Fruit fly (Drosophila melanogaster) whole organism, pupa: ENCODE measurements around the gene cad.

ENCODE experiments used
- CG10348 ChIP-seq: fragments of 200-800 bp; sonication (Bioruptor generic); IDR thresholded peaks from 2 replicates; pipeline ENCODE4 v1.3.6; 2022; ENCODE audit warnings: missing biosample characterization, missing genetic modification characterization
- CG12605 ChIP-seq: fragments of 200-800 bp; sonication (Bioruptor generic); IDR thresholded peaks from 2 replicates; pipeline ENCODE4 v1.3.6; 2022; ENCODE audit warnings: missing biosample characterization, missing genetic modification characterization
- CG13204 ChIP-seq: fragments of 200-800 bp; sonication (Bioruptor generic); optimal IDR thresholded peaks from 2 replicates; lab custom pipeline; 2018; ENCODE audit warnings: missing biosample characterization, mild to moderate bottlenecking, missing genetic modification characterization, moderate library complexity
- CG14655 ChIP-seq: fragments of 200-800 bp; sonication (Bioruptor generic); optimal IDR thresholded peaks from 3 replicates; lab custom pipeline; 2017; ENCODE audit warnings: mild to moderate bottlenecking, missing biosample characterization, missing genetic modification reagents, missing genetic modification characterization
- CG15710 ChIP-seq: fragments of 200-800 bp; sonication (Bioruptor generic); optimal IDR thresholded peaks from 2 replicates; lab custom pipeline; 2018; ENCODE audit warnings: missing biosample characterization, mild to moderate bottlenecking, missing genetic modification characterization, moderate library complexity
- CG17806 ChIP-seq: fragments of 200-800 bp; sonication (Bioruptor generic); optimal IDR thresholded peaks from 2 replicates; lab custom pipeline; 2018; ENCODE audit warnings: missing biosample characterization, mild to moderate bottlenecking, missing genetic modification characterization, moderate library complexity
- CG32121 ChIP-seq: fragments of 200-800 bp; sonication (Bioruptor generic); IDR thresholded peaks from 2 replicates; pipeline ENCODE4 v1.3.6; 2022; ENCODE audit warnings: missing biosample characterization, missing genetic modification characterization
- CG34367 ChIP-seq: fragments of 200-800 bp; sonication (Bioruptor generic); optimal IDR thresholded peaks from 2 replicates; lab custom pipeline; 2018; ENCODE audit warnings: missing biosample characterization, mild to moderate bottlenecking, missing genetic modification characterization
- CG4496 ChIP-seq: fragments of 200-800 bp; sonication (Bioruptor generic); IDR thresholded peaks from 3 replicates; pipeline ENCODE4 v1.3.6; 2022; ENCODE audit warnings: missing biosample characterization, missing genetic modification characterization
- CG8159 ChIP-seq: fragments of 200-800 bp; sonication (Bioruptor generic); optimal IDR thresholded peaks from 3 replicates; lab custom pipeline; 2018; ENCODE audit warnings: missing biosample characterization, mild to moderate bottlenecking, missing genetic modification characterization, moderate library complexity
- CG8301 ChIP-seq: fragments of 200-800 bp; sonication (Bioruptor generic); optimal IDR thresholded peaks from 2 replicates; lab custom pipeline; 2018; ENCODE audit warnings: missing biosample characterization, mild to moderate bottlenecking, missing genetic modification characterization
- CG9948 ChIP-seq: fragments of 200-800 bp; sonication (Bioruptor generic); optimal IDR thresholded peaks from 2 replicates; lab custom pipeline; 2018; ENCODE audit warnings: missing biosample characterization, mild to moderate bottlenecking, missing genetic modification characterization, moderate library complexity
- D1 ChIP-seq: fragments of 200-800 bp; sonication (Bioruptor generic); optimal IDR thresholded peaks from 2 replicates; lab custom pipeline; 2018; ENCODE audit warnings: missing biosample characterization, mild to moderate bottlenecking, missing genetic modification characterization, moderate library complexity
- EcR ChIP-seq: fragments of 200-800 bp; sonication (Bioruptor generic); optimal IDR thresholded peaks from 3 replicates; lab custom pipeline; 2019; ENCODE audit warnings: missing biosample characterization, missing genetic modification characterization, mild to moderate bottlenecking, moderate library complexity, missing genetic modification reagents
- Ets98B ChIP-seq: fragments of 200-800 bp; sonication (Bioruptor generic); IDR thresholded peaks from 2 replicates; pipeline ENCODE4 v1.3.6; 2022; ENCODE audit warnings: missing biosample characterization, missing genetic modification characterization
- Pif1A ChIP-seq: fragments of 200-800 bp; sonication (Bioruptor generic); optimal IDR thresholded peaks from 3 replicates; lab custom pipeline; 2016; ENCODE audit warnings: missing biosample characterization, missing genetic modification characterization
- Pif1B ChIP-seq: fragments of 200-800 bp; sonication (Bioruptor generic); optimal IDR thresholded peaks from 3 replicates; lab custom pipeline; 2016; ENCODE audit warnings: missing biosample characterization, missing genetic modification characterization
- Snoo ChIP-seq: fragments of 200-800 bp; sonication (Bioruptor generic); optimal IDR thresholded peaks from 3 replicates; lab custom pipeline; 2017; ENCODE audit warnings: missing biosample characterization, mild to moderate bottlenecking, missing genetic modification characterization, inconsistent platforms
- fd96Ca ChIP-seq: fragments of 200-800 bp; sonication (Bioruptor generic); IDR thresholded peaks from 3 replicates; pipeline ENCODE4 v1.3.6; 2022; ENCODE audit warnings: missing biosample characterization, missing genetic modification characterization
- gl ChIP-seq: fragments of 200-800 bp; sonication (Bioruptor generic); optimal IDR thresholded peaks from 2 replicates; lab custom pipeline; 2018; ENCODE audit warnings: missing biosample characterization, mild to moderate bottlenecking, missing genetic modification characterization
- rn ChIP-seq: fragments of 200-800 bp; sonication (Bioruptor generic); IDR thresholded peaks from 2 replicates; pipeline ENCODE4 v1.3.6; 2022; ENCODE audit warnings: missing biosample characterization, missing genetic modification characterization

cad gene

dm6 chr2L:20820767-20821166, 50.2 kb downstream of the cad start, which contains the start of gene CheB38c:
CheB38c (minus strand) TSS chr2L:20820867.
- no peak for TF ChIP-seq CG8301 (tag; lab: Kevin White, UChicago)
- no peak for TF ChIP-seq Pif1A (GFP tag; lab: Kevin White, UChicago)
- no peak for TF ChIP-seq CG34367

dm6 chr2L:20821249-20822024, 50.9 kb downstream of the cad start:
- no peak for TF ChIP-seq D1 (tag; lab: Kevin White, UChicago)
- no peak for TF ChIP-seq CG9948 (tag; lab: Kevin White, UChicago)
- peak; percentile 26 for TF ChIP-seq gl (tag; lab: Kevin White, UChicago)
- peak; percentile 76; the same call in 1 of the 2 replicates for TF ChIP-seq Ets98B
- TF ChIP-seq CG4496 (GFP tag; lab: Robert Waterston, UW): peak; percentile 86
- peak; percentile 95 for TF ChIP-seq CG13204 (GFP tag; lab: Kevin White, UChicago)
- peak; percentile 52; the same call in 1 of the 2 replicates for TF ChIP-seq CG32121 (GFP tag; lab: Robert Waterston, UW)
- peak; percentile 75 for TF ChIP-seq Pif1A (GFP tag; lab: Kevin White, UChicago)
- peak; percentile 10 for TF ChIP-seq Snoo (tag; lab: Kevin White, UChicago)
- no peak for TF ChIP-seq CG15710 (tag; lab: Kevin White, UChicago)
- TF ChIP-seq CG17806 (tag; lab: Kevin White, UChicago): peak; percentile 34
- TF ChIP-seq fd96Ca (GFP tag; lab: Robert Waterston, UW): peak; percentile 33
- peak; percentile 46 for TF ChIP-seq CG8301 (tag; lab: Kevin White, UChicago)
- TF ChIP-seq EcR (GFP tag; lab: Kevin White, UChicago): peak; percentile 63
- no peak for TF ChIP-seq CG10348 (GFP tag; lab: Robert Waterston, UW)
- peak; percentile 18 for TF ChIP-seq Pif1B
- TF ChIP-seq CG14655 (GFP tag; lab: Kevin White, UChicago): peak; percentile 54
- TF ChIP-seq CG12605: no peak; the same call in 1 of the 2 replicates
- TF ChIP-seq CG34367: no peak
- TF ChIP-seq CG8159: peak; percentile 59
- no peak for TF ChIP-seq rn
- TF ChIP-seq, all 21 proteins: peak for 14

- no peak for TF ChIP-seq CG17806 (tag; lab: Kevin White, UChicago)
- peak; percentile 31 for TF ChIP-seq CG15710 (tag; lab: Kevin White, UChicago)
- peak; percentile 65 for TF ChIP-seq CG32121 (GFP tag; lab: Robert Waterston, UW)
- TF ChIP-seq Ets98B: peak; percentile 63
- peak; percentile 12 for TF ChIP-seq CG8159
- TF ChIP-seq fd96Ca (GFP tag; lab: Robert Waterston, UW): peak; percentile 81; the same call in 2 of the 3 replicates
- TF ChIP-seq CG13204 (GFP tag; lab: Kevin White, UChicago): peak; percentile 5
- TF ChIP-seq Pif1B: no peak
- no peak for TF ChIP-seq rn
- TF ChIP-seq CG10348 (GFP tag; lab: Robert Waterston, UW): 0 out of 2 replicates have a peak, but pooled peaks have one; percentile 14
These were observed 51.5 kb downstream of the cad start for dm6 chr2L:20822025-20822371.

dm6 chr2L:20822489-20823195, 52.1 kb downstream of the cad start, which contains the start of gene CG9331:
CG9331 (plus strand) TSS chr2L:20822828.
- TF ChIP-seq CG12605 (no peak; the same call in 1 of the 2 replicates), CG32121 (GFP tag; lab: Robert Waterston, UW) (peak; percentile 75; the same call in 1 of the 2 replicates), CG15710 (tag; lab: Kevin White, UChicago) (no peak), Ets98B (peak; percentile 57), fd96Ca (GFP tag; lab: Robert Waterston, UW) (peak; percentile 36; the same call in 1 of the 3 replicates), CG13204 (GFP tag; lab: Kevin White, UChicago) (peak; percentile 82), Pif1B (no peak), EcR (GFP tag; lab: Kevin White, UChicago) (peak; percentile 70), CG4496 (GFP tag; lab: Robert Waterston, UW) (peak; percentile 44; the same call in 1 of the 3 replicates), CG34367 (no peak), CG8159 (no peak)

dm6 chr2L:20823196-20824105, 52.9 kb downstream of the cad start:
- TF ChIP-seq CG10348 (GFP tag; lab: Robert Waterston, UW): no peak
- no peak for TF ChIP-seq D1 (tag; lab: Kevin White, UChicago)
- no peak for TF ChIP-seq CG15710 (tag; lab: Kevin White, UChicago)
- peak; percentile 8 for TF ChIP-seq Pif1A (GFP tag; lab: Kevin White, UChicago)
- no peak for TF ChIP-seq CG34367
- TF ChIP-seq CG32121 (GFP tag; lab: Robert Waterston, UW): peak; percentile 82
- 0 out of 2 replicates have a peak, but pooled peaks have one; percentile 15 for TF ChIP-seq CG12605
- peak; percentile 28 for TF ChIP-seq Snoo (tag; lab: Kevin White, UChicago)
- TF ChIP-seq CG8159: peak; percentile 26
- no peak for TF ChIP-seq CG8301 (tag; lab: Kevin White, UChicago)
- 0 out of 3 replicates have a peak, but pooled peaks have one; percentile 65 for TF ChIP-seq CG4496 (GFP tag; lab: Robert Waterston, UW)
- TF ChIP-seq gl (tag; lab: Kevin White, UChicago): peak; percentile 60
- peak; percentile 72 for TF ChIP-seq EcR (GFP tag; lab: Kevin White, UChicago)
- TF ChIP-seq fd96Ca (GFP tag; lab: Robert Waterston, UW): peak; percentile 11; the same call in 2 of the 3 replicates
- no peak for TF ChIP-seq CG17806 (tag; lab: Kevin White, UChicago)
- peak; percentile 45 for TF ChIP-seq CG14655 (GFP tag; lab: Kevin White, UChicago)
- TF ChIP-seq CG13204 (GFP tag; lab: Kevin White, UChicago): peak; percentile 94
- no peak for TF ChIP-seq rn
- TF ChIP-seq Pif1B: peak; percentile 30
- peak; percentile 69; the same call in 1 of the 2 replicates for TF ChIP-seq Ets98B
- peak; percentile 30 for TF ChIP-seq CG9948 (tag; lab: Kevin White, UChicago)
